Worm (Caenorhabditis elegans): ENCODE data around the gene iff-1.
A peak's percentile ranks its signal among the peaks of the same experiment; 100 is the strongest.

iff-1 gene

ce11 chrIII:9720191-9720590, 26.8 kb downstream of the iff-1 start, which contains the start of gene ncx-7:
TSS of gene ncx-7 (minus strand) at chrIII:9720291.
- no peak for TF ChIP-seq fax-1 (tag; optimal IDR thresholded peaks at IDR 0.05)
- no peak for TF ChIP-seq K09A11.1 (tag; optimal IDR thresholded peaks at IDR 0.05; ENCODE audit: insufficient read depth)
- TF ChIP-seq ceh-48 (tag; optimal IDR thresholded peaks at IDR 0.05): no peak
- TF ChIP-seq elt-2 (tag; optimal IDR thresholded peaks at IDR 0.05): no peak
- no peak for TF ChIP-seq sox-2 (GFP tag; IDR thresholded peaks at IDR 0.05)
- TF ChIP-seq ttx-3 (tag; optimal IDR thresholded peaks at IDR 0.05): no peak
- no peak for TF ChIP-seq ceh-31 (tag; optimal IDR thresholded peaks at IDR 0.05)
- TF ChIP-seq hlh-13 (GFP tag; optimal IDR thresholded peaks at IDR 0.05): no peak

- peak; percentile 55 for TF ChIP-seq elt-2 (tag; optimal IDR thresholded peaks at IDR 0.05)
- TF ChIP-seq ahr-1 (tag; optimal IDR thresholded peaks at IDR 0.05): no peak
- no peak for TF ChIP-seq eyg-1 (tag; optimal IDR thresholded peaks at IDR 0.05)
- no peak for TF ChIP-seq hlh-6 (tag; optimal IDR thresholded peaks at IDR 0.05)
- no peak for TF ChIP-seq madf-2 (tag; optimal IDR thresholded peaks at IDR 0.05)
- no peak for TF ChIP-seq che-1 (tag; optimal IDR thresholded peaks at IDR 0.05)
- peak; percentile 5 for TF ChIP-seq ama-1 (optimal IDR thresholded peaks at IDR 0.05)
- TF ChIP-seq ceh-34 (tag; optimal IDR thresholded peaks at IDR 0.05): no peak
- TF ChIP-seq C38D4.7 (GFP tag; optimal IDR thresholded peaks at IDR 0.05): no peak
These were observed 29.8 kb downstream of the iff-1 start for ce11 chrIII:9717243-9717642.

- TF ChIP-seq elt-2 (tag; optimal IDR thresholded peaks at IDR 0.05) (peak; percentile 52), eyg-1 (tag; optimal IDR thresholded peaks at IDR 0.05) (no peak)
These were observed 32.3 kb downstream of the iff-1 start for ce11 chrIII:9714731-9715130.

- TF ChIP-seq ceh-30 (tag; optimal IDR thresholded peaks at IDR 0.05): no peak
- TF ChIP-seq zip-5 (tag; optimal IDR thresholded peaks at IDR 0.05): no peak
- TF ChIP-seq ceh-19 (GFP tag; optimal IDR thresholded peaks at IDR 0.05): no peak
- no peak for TF ChIP-seq tbx-7 (tag; optimal IDR thresholded peaks at IDR 0.05)
- no peak for TF ChIP-seq ceh-14 (tag; optimal IDR thresholded peaks at IDR 0.05)
- no peak for TF ChIP-seq ceh-34 (tag; optimal IDR thresholded peaks at IDR 0.05)
- no peak for TF ChIP-seq tbx-2 (tag; optimal IDR thresholded peaks at IDR 0.05)
- TF ChIP-seq pha-2 (tag; optimal IDR thresholded peaks at IDR 0.05): no peak
- no peak for TF ChIP-seq F13H6.1 (tag; optimal IDR thresholded peaks at IDR 0.05)
- TF ChIP-seq fkh-6 (tag; optimal IDR thresholded peaks at IDR 0.05): no peak
- TF ChIP-seq mec-3 (tag; optimal IDR thresholded peaks at IDR 0.05; ENCODE audit: borderline replicate concordance): no peak
- TF ChIP-seq rnt-1 (tag; optimal IDR thresholded peaks at IDR 0.05): no peak
These were observed 33.1 kb downstream of the iff-1 start, which contains the start of gene ncx-6 for ce11 chrIII:9713862-9714261. TSS of gene ncx-6 (minus strand) at chrIII:9713949.

ce11 chrIII:9713182-9713581, 33.8 kb downstream of the iff-1 start:
- TF ChIP-seq pat-9 (tag; optimal IDR thresholded peaks at IDR 0.05) (no peak), C38D4.7 (GFP tag; optimal IDR thresholded peaks at IDR 0.05) (no peak), tbx-7 (tag; optimal IDR thresholded peaks at IDR 0.05) (no peak), ttx-3 (tag; optimal IDR thresholded peaks at IDR 0.05) (no peak), K09A11.1 (tag; optimal IDR thresholded peaks at IDR 0.05; ENCODE audit: insufficient read depth) (no peak), lim-6 (tag; optimal IDR thresholded peaks at IDR 0.05) (no peak), nhr-232 (tag; optimal IDR thresholded peaks at IDR 0.05) (no peak), ceh-14 (tag; optimal IDR thresholded peaks at IDR 0.05) (no peak), zip-5 (tag; optimal IDR thresholded peaks at IDR 0.05) (no peak), dve-1 (tag; optimal IDR thresholded peaks at IDR 0.05) (no peak), hlh-8 (tag; optimal IDR thresholded peaks at IDR 0.05) (no peak), nhr-11 (tag; optimal IDR thresholded peaks at IDR 0.05) (no peak), ceh-34 (tag; optimal IDR thresholded peaks at IDR 0.05) (no peak), ceh-48 (tag; optimal IDR thresholded peaks at IDR 0.05) (no peak), rnt-1 (tag; optimal IDR thresholded peaks at IDR 0.05) (no peak), ama-1 (optimal IDR thresholded peaks at IDR 0.05) (no peak)

ce11 chrIII:9711163-9711562, 35.8 kb downstream of the iff-1 start:
- no peak for TF ChIP-seq eyg-1 (tag; optimal IDR thresholded peaks at IDR 0.05)
- TF ChIP-seq odd-2 (tag; optimal IDR thresholded peaks at IDR 0.05): no peak
- no peak for TF ChIP-seq ceh-6 (GFP tag; optimal IDR thresholded peaks at IDR 0.05)
- TF ChIP-seq madf-2 (tag; optimal IDR thresholded peaks at IDR 0.05): no peak
- TF ChIP-seq syd-9 (tag; optimal IDR thresholded peaks at IDR 0.05): no peak
- no peak for TF ChIP-seq sox-4 (tag; optimal IDR thresholded peaks at IDR 0.05)
- TF ChIP-seq ref-2 (tag; optimal IDR thresholded peaks at IDR 0.05): no peak
- no peak for TF ChIP-seq nhr-232 (tag; optimal IDR thresholded peaks at IDR 0.05)
- no peak for TF ChIP-seq pha-4 (tag; optimal IDR thresholded peaks at IDR 0.05)
- no peak for TF ChIP-seq ceh-34 (tag; optimal IDR thresholded peaks at IDR 0.05)
- TF ChIP-seq gmeb-2 (tag; optimal IDR thresholded peaks at IDR 0.05): no peak
- TF ChIP-seq nhr-11 (tag; optimal IDR thresholded peaks at IDR 0.05): no peak
- no peak for TF ChIP-seq C08G9.2 (tag; optimal IDR thresholded peaks at IDR 0.05)
- TF ChIP-seq C38D4.7 (GFP tag; optimal IDR thresholded peaks at IDR 0.05): no peak
